Worm (Caenorhabditis elegans) whole organism, young adult: Measurements from ENCODE around the gene aqp-1.

ENCODE experiments used
- B0019.2 ChIP-seq: fragments of 200-800 bp; sonication (Bioruptor generic); conservative IDR thresholded peaks from 2 replicates; pipeline ENCODE4 v1.3.6; 2022; ENCODE audit warnings: missing genetic modification reagents, missing genetic modification characterization, missing compliant biosample characterization
- T26A5.8 ChIP-seq: sonication (generic microtip); optimal IDR thresholded peaks from 2 replicates; lab custom pipeline; 2016; ENCODE audit warnings: missing genetic modification characterization, missing compliant biosample characterization
- Y53G8AR.9 ChIP-seq: fragments of 200-800 bp; sonication (Bioruptor generic); conservative IDR thresholded peaks from 2 replicates; pipeline ENCODE4 v1.3.6; 2022; ENCODE audit warnings: missing genetic modification reagents, missing genetic modification characterization, missing compliant biosample characterization
- ceh-58 ChIP-seq: fragments of 200-800 bp; sonication (Bioruptor generic); IDR thresholded peaks from 2 replicates; pipeline ENCODE4 v1.3.6; 2022; ENCODE audit warnings: missing genetic modification characterization, missing compliant biosample characterization
- let-526 ChIP-seq: fragments of 200-800 bp; sonication (Bioruptor generic); IDR thresholded peaks from 2 replicates; pipeline ENCODE4 v1.3.6; 2022; ENCODE audit warnings: missing genetic modification reagents, missing genetic modification characterization, missing compliant biosample characterization
- repo-1 ChIP-seq: sonication (generic microtip); optimal IDR thresholded peaks from 2 replicates; lab custom pipeline; 2017; ENCODE audit warnings: mild to moderate bottlenecking, missing genetic modification characterization, missing compliant biosample characterization
- sea-2 ChIP-seq: fragments of 200-800 bp; sonication (Bioruptor generic); IDR thresholded peaks from 2 replicates; pipeline ENCODE4 v1.3.6; 2022; ENCODE audit warnings: missing genetic modification characterization, missing compliant biosample characterization
- tbp1 ChIP-seq: fragments of 200-800 bp; sonication (Bioruptor generic); optimal IDR thresholded peaks from 2 replicates; lab custom pipeline; 2018; ENCODE audit warnings: mild to moderate bottlenecking, missing genetic modification characterization, missing compliant biosample characterization
- zim-3 ChIP-seq: sonication (generic microtip); optimal IDR thresholded peaks from 2 replicates; lab custom pipeline; 2017; ENCODE audit warnings: mild to moderate bottlenecking, missing genetic modification characterization, moderate library complexity, missing compliant biosample characterization

- TF ChIP-seq T26A5.8 (tag; lab: Kevin White, UChicago) = no peak
- no peak for TF ChIP-seq zim-3 (tag; lab: Kevin White, UChicago)
- TF ChIP-seq tbp1 (GFP tag; lab: Kevin White, UChicago) = peak; percentile 2
- no peak for TF ChIP-seq B0019.2
- TF ChIP-seq Y53G8AR.9 (GFP tag; lab: Robert Waterston, UW) = no peak
- TF ChIP-seq sea-2 (GFP tag; lab: Robert Waterston, UW) = no peak
- TF ChIP-seq ceh-58 (GFP tag; lab: Robert Waterston, UW) = no peak
- no peak for TF ChIP-seq repo-1 (tag; lab: Kevin White, UChicago)
- no peak for TF ChIP-seq let-526 (GFP tag; lab: Robert Waterston, UW)
Measured at ce11 chrII:7236937-7237336, 1.2 kb downstream of the aqp-1 start.
